Fruit fly (Drosophila melanogaster): ENCODE data around the gene mthl11.

mthl11 gene

dm6 chr3R:10389877-10390468, 10.9 kb upstream of the mthl11 start:
- TF ChIP-seq kay (GFP tag; ENCODE audit: borderline replicate concordance): no peak
- no peak for TF ChIP-seq CG33017 (tag; optimal IDR thresholded peaks at IDR 0.05)
- TF ChIP-seq pad (GFP tag; optimal IDR thresholded peaks at IDR 0.05): no peak
- TF ChIP-seq CG1620 (GFP tag; optimal IDR thresholded peaks at IDR 0.05): no peak

dm6 chr3R:10390914-10391377, 9.9 kb upstream of the mthl11 start:
- TF ChIP-seq bab1 (GFP tag; optimal IDR thresholded peaks at IDR 0.05) (no peak), pad (GFP tag; optimal IDR thresholded peaks at IDR 0.05) (peak; percentile 53), CG7101 (tag; optimal IDR thresholded peaks at IDR 0.05) (peak; percentile 76), CG33017 (tag; optimal IDR thresholded peaks at IDR 0.05) (peak; percentile 76), kay (GFP tag; ENCODE audit: borderline replicate concordance) (peak; percentile 93), CG1620 (GFP tag; optimal IDR thresholded peaks at IDR 0.05) (peak; percentile 65), CG12768 (GFP tag; optimal IDR thresholded peaks at IDR 0.05) (peak; percentile 62), Mnt (GFP tag; optimal IDR thresholded peaks at IDR 0.05) (peak; percentile 80), tj (GFP tag; optimal IDR thresholded peaks at IDR 0.05) (peak; percentile 21), ovo (GFP tag; optimal IDR thresholded peaks at IDR 0.05) (peak; percentile 75), cic (GFP tag; optimal IDR thresholded peaks at IDR 0.05) (peak; percentile 98), CG14711 (tag; optimal IDR thresholded peaks at IDR 0.05) (peak; percentile 77), CG5204 (GFP tag; optimal IDR thresholded peaks at IDR 0.05) (peak; percentile 24), cnc (optimal IDR thresholded peaks at IDR 0.05) (no peak), Crg-1 (GFP tag; optimal IDR thresholded peaks at IDR 0.05) (peak; percentile 28), Hr96 (GFP tag; optimal IDR thresholded peaks at IDR 0.05) (peak; percentile 4), Clk (GFP tag; optimal IDR thresholded peaks at IDR 0.05) (peak; percentile 38), CG11617 (GFP tag; optimal IDR thresholded peaks at IDR 0.05) (peak; percentile 56), toe (GFP tag; optimal IDR thresholded peaks at IDR 0.05) (peak; percentile 40), CG7045 (GFP tag; optimal IDR thresholded peaks at IDR 0.05) (peak; percentile 83)

- TF ChIP-seq cic (GFP tag; optimal IDR thresholded peaks at IDR 0.05) (peak; percentile 64), tj (GFP tag; optimal IDR thresholded peaks at IDR 0.05) (peak; percentile 29), CG33017 (tag; optimal IDR thresholded peaks at IDR 0.05) (no peak), cnc (optimal IDR thresholded peaks at IDR 0.05) (no peak), kay (GFP tag; ENCODE audit: borderline replicate concordance) (peak; percentile 76), CG14711 (tag; optimal IDR thresholded peaks at IDR 0.05) (no peak), Crg-1 (GFP tag; optimal IDR thresholded peaks at IDR 0.05) (no peak), CG11617 (GFP tag; optimal IDR thresholded peaks at IDR 0.05) (no peak), pad (GFP tag; optimal IDR thresholded peaks at IDR 0.05) (no peak)
Observed at dm6 chr3R:10391863-10392538, 8.8 kb upstream of the mthl11 start.

- TF ChIP-seq CG7045 (GFP tag; optimal IDR thresholded peaks at IDR 0.05) (no peak), bab1 (GFP tag; optimal IDR thresholded peaks at IDR 0.05) (no peak), CG14711 (tag; optimal IDR thresholded peaks at IDR 0.05) (no peak), ovo (GFP tag; optimal IDR thresholded peaks at IDR 0.05) (no peak), pad (GFP tag; optimal IDR thresholded peaks at IDR 0.05) (no peak), Mnt (GFP tag; optimal IDR thresholded peaks at IDR 0.05) (no peak), Crg-1 (GFP tag; optimal IDR thresholded peaks at IDR 0.05) (no peak), Clk (GFP tag; optimal IDR thresholded peaks at IDR 0.05) (no peak), Hr96 (GFP tag; optimal IDR thresholded peaks at IDR 0.05) (no peak), CG11617 (GFP tag; optimal IDR thresholded peaks at IDR 0.05) (no peak), CG5204 (GFP tag; optimal IDR thresholded peaks at IDR 0.05) (no peak), CG1620 (GFP tag; optimal IDR thresholded peaks at IDR 0.05) (no peak), tj (GFP tag; optimal IDR thresholded peaks at IDR 0.05) (no peak), cnc (optimal IDR thresholded peaks at IDR 0.05) (no peak), kay (GFP tag; ENCODE audit: borderline replicate concordance) (no peak), CG33017 (tag; optimal IDR thresholded peaks at IDR 0.05) (no peak), CG12768 (GFP tag; optimal IDR thresholded peaks at IDR 0.05) (no peak), cic (GFP tag; optimal IDR thresholded peaks at IDR 0.05) (no peak)
Observed at dm6 chr3R:10392539-10392919, 8.3 kb upstream of the mthl11 start.

DNA sequence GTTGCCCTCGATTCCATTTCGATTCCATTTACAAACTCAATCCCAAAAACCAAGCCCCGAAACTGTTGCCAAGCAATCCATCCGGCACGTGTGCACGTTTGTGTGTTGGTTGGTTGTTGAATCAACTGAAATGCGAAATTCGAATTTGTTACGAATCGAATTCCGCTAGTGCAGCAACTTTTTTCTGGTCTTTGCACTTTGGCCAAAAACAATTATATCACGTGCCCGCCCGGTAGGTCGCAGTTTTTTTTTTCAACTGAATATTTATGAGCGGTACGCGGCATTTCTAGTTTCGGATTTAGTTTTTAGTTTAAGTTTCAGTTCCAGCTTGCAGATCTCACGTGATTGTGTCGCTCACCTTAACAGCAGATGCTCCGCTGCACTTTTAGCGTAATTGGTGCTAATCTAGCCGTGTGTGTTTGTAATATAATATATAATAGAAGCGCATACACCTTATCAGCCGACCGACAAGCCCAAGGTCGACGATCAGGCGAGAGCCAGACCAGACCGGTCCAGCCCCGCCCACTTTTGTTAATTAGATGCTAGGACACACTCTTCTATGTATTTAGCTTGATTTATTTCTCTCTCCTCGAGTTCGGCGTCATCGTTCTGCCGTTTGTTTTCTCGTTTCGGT, 7.7 kb upstream of the mthl11 start:
- TF ChIP-seq Crg-1 (GFP tag; optimal IDR thresholded peaks at IDR 0.05) (no peak), kay (GFP tag; ENCODE audit: borderline replicate concordance) (peak; percentile 95), cnc (optimal IDR thresholded peaks at IDR 0.05) (peak in 1 of 2 experiments; percentile 17), ovo (GFP tag; optimal IDR thresholded peaks at IDR 0.05) (peak; percentile 4), tj (GFP tag; optimal IDR thresholded peaks at IDR 0.05) (peak; percentile 97), cic (GFP tag; optimal IDR thresholded peaks at IDR 0.05) (peak; percentile 87), Mnt (GFP tag; optimal IDR thresholded peaks at IDR 0.05) (peak; percentile 17), CG12768 (GFP tag; optimal IDR thresholded peaks at IDR 0.05) (peak; percentile 67), pad (GFP tag; optimal IDR thresholded peaks at IDR 0.05) (no peak)
